Fruit fly (Drosophila melanogaster) whole organism, embryonic: Measurements from ENCODE around the gene Creld.
A peak's percentile ranks its signal among the peaks of the same experiment; 100 is the strongest.

Experiments used
- CG12769 ChIP-seq: fragments of 200-800 bp; sonication (Bioruptor generic); optimal IDR thresholded peaks from 2 replicates; lab custom pipeline; 2019; ENCODE audit warnings: missing biosample characterization, mild to moderate bottlenecking, missing genetic modification characterization, moderate library complexity
- CG13296 ChIP-seq: fragments of 200-800 bp; sonication (Bioruptor generic); optimal IDR thresholded peaks from 3 replicates; lab custom pipeline; 2018; ENCODE audit warnings: missing biosample characterization, mild to moderate bottlenecking, missing genetic modification characterization
- CG13624 ChIP-seq: fragments of 200-800 bp; sonication (Bioruptor generic); optimal IDR thresholded peaks from 2 replicates; lab custom pipeline; 2016; ENCODE audit warnings: missing biosample characterization, missing genetic modification characterization
- CG15514 ChIP-seq: fragments of 200-800 bp; sonication (Bioruptor generic); optimal IDR thresholded peaks from 3 replicates; lab custom pipeline; 2017; ENCODE audit warnings: missing biosample characterization, missing genetic modification characterization, mild to moderate bottlenecking, moderate library complexity, missing genetic modification reagents
- CG16863 ChIP-seq: fragments of 200-800 bp; sonication (Bioruptor generic); optimal IDR thresholded peaks from 3 replicates; lab custom pipeline; 2016; ENCODE audit warnings: missing biosample characterization, missing genetic modification characterization
- CG18011 ChIP-seq: fragments of 200-800 bp; sonication (Bioruptor generic); optimal IDR thresholded peaks from 2 replicates; lab custom pipeline; 2017; ENCODE audit warnings: missing biosample characterization, missing genetic modification characterization, mild to moderate bottlenecking, moderate library complexity, missing genotype
- CG18599 ChIP-seq: fragments of 200-800 bp; sonication (Bioruptor generic); optimal IDR thresholded peaks from 3 replicates; lab custom pipeline; 2017; ENCODE audit warnings: missing biosample characterization, missing genetic modification characterization, mild to moderate bottlenecking, moderate library complexity, missing genetic modification reagents
- CG2202 ChIP-seq: fragments of 200-800 bp; sonication (Bioruptor generic); optimal IDR thresholded peaks from 2 replicates; lab custom pipeline; 2018; ENCODE audit warnings: missing biosample characterization, mild to moderate bottlenecking, missing genetic modification characterization
- CG34376 ChIP-seq: fragments of 200-800 bp; sonication (Bioruptor generic); optimal IDR thresholded peaks from 2 replicates; lab custom pipeline; 2018; ENCODE audit warnings: missing biosample characterization, mild to moderate bottlenecking, missing genetic modification characterization
- CG4360 ChIP-seq: fragments of 200-800 bp; sonication (Bioruptor generic); IDR thresholded peaks from 2 replicates; pipeline ENCODE4 v1.3.6; 2022; ENCODE audit warnings: missing biosample characterization, missing genetic modification characterization
- CG5180 ChIP-seq: fragments of 200-800 bp; sonication (Bioruptor generic); optimal IDR thresholded peaks from 3 replicates; lab custom pipeline; 2017; ENCODE audit warnings: missing biosample characterization, missing genetic modification characterization, mild to moderate bottlenecking, moderate library complexity, missing genetic modification reagents
- CG8944 ChIP-seq: fragments of 200-800 bp; sonication (Bioruptor generic); optimal IDR thresholded peaks from 3 replicates; lab custom pipeline; 2016; ENCODE audit warnings: missing biosample characterization, missing genetic modification characterization
- Fer1 ChIP-seq: fragments of 200-800 bp; sonication (Bioruptor generic); optimal IDR thresholded peaks from 2 replicates; lab custom pipeline; 2017; ENCODE audit warnings: missing biosample characterization, mild to moderate bottlenecking, missing genetic modification characterization
- Gsc ChIP-seq: fragments of 200-800 bp; sonication (Bioruptor generic); IDR thresholded peaks from 2 replicates; pipeline ENCODE4 v1.3.6; 2022; ENCODE audit warnings: missing biosample characterization, missing genetic modification characterization
- Hey ChIP-seq: fragments of 200-800 bp; sonication (Bioruptor generic); optimal IDR thresholded peaks from 3 replicates; lab custom pipeline; 2018; ENCODE audit warnings: missing biosample characterization, mild to moderate bottlenecking, missing genetic modification characterization
- Hr39 ChIP-seq: fragments of >200 bp; optimal IDR thresholded peaks from 2 replicates; lab custom pipeline; 2017
- Hr51 ChIP-seq, 2 experiments: fragments of 200-800 bp; sonication (Bioruptor generic); optimal IDR thresholded peaks; 2 replicates in 1 of 2; 3 replicates in 1 of 2; lab custom pipeline; 2016 to 2018; ENCODE audit warnings: missing biosample characterization in 2 of 2, missing genetic modification characterization in 2 of 2, mild to moderate bottlenecking in 1 of 2, moderate library complexity in 1 of 2
- Jarid2 ChIP-seq: fragments of 200-800 bp; sonication (Bioruptor generic); optimal IDR thresholded peaks from 3 replicates; lab custom pipeline; 2017; ENCODE audit warnings: mild to moderate bottlenecking, missing biosample characterization, missing genetic modification reagents, missing genetic modification characterization
- Med ChIP-seq: fragments of 200-800 bp; sonication (Bioruptor generic); peaks from one replicate; lab custom pipeline; 2016; ENCODE audit warnings: missing biosample characterization, missing genetic modification characterization, mild to moderate bottlenecking, inconsistent platforms, moderate library complexity
- Nf-YC ChIP-seq: fragments of 200-800 bp; optimal IDR thresholded peaks from 3 replicates; lab custom pipeline; 2019; ENCODE audit warnings: missing biosample characterization, mild to moderate bottlenecking, missing genetic modification characterization, moderate library complexity
- Pdp1 ChIP-seq, 2 experiments: fragments of 200-800 bp; sonication (Bioruptor generic); optimal IDR thresholded peaks; 3 replicates each; lab custom pipeline; 2016; ENCODE audit warnings: missing biosample characterization in 2 of 2, missing genetic modification characterization in 2 of 2, mild to moderate bottlenecking in 1 of 2, moderate library complexity in 1 of 2
- ab ChIP-seq: fragments of 200-800 bp; sonication (Bioruptor generic); optimal IDR thresholded peaks from 2 replicates; lab custom pipeline; 2016; ENCODE audit warnings: missing biosample characterization, missing genetic modification characterization
- ase ChIP-seq: fragments of 200-800 bp; sonication (Bioruptor generic); IDR thresholded peaks from 3 replicates; pipeline ENCODE4 v1.3.6; 2022; ENCODE audit warnings: missing biosample characterization, missing genetic modification characterization
- ato ChIP-seq: fragments of 200-800 bp; sonication (Bioruptor generic); IDR thresholded peaks from 2 replicates; pipeline ENCODE4 v1.3.6; 2022; ENCODE audit warnings: missing biosample characterization, missing genetic modification characterization; ENCODE audit not compliant: partially characterized antibody
- cas ChIP-seq: fragments of 200-800 bp; sonication (Bioruptor generic); IDR thresholded peaks from 2 replicates; pipeline ENCODE4 v1.3.6; 2022; ENCODE audit warnings: missing biosample characterization, missing genetic modification characterization
- caup ChIP-seq: fragments of 200-800 bp; sonication (Bioruptor generic); optimal IDR thresholded peaks from 3 replicates; lab custom pipeline; 2017; ENCODE audit warnings: missing biosample characterization, mild to moderate bottlenecking, missing genetic modification characterization, moderate library complexity; ENCODE audit not compliant: severe bottlenecking
- chinmo ChIP-seq: fragments of 200-800 bp; sonication (Bioruptor generic); IDR thresholded peaks from 4 replicates; pipeline ENCODE4 v1.3.6; 2022; ENCODE audit warnings: missing biosample characterization, missing genetic modification characterization; ENCODE audit not compliant: partially characterized antibody
- corto ChIP-seq: fragments of 200-800 bp; sonication (Bioruptor generic); optimal IDR thresholded peaks from 2 replicates; lab custom pipeline; 2016; ENCODE audit warnings: missing biosample characterization, mild to moderate bottlenecking, missing genetic modification characterization, moderate library complexity
- cwo ChIP-seq: fragments of 200-800 bp; sonication (Bioruptor generic); optimal IDR thresholded peaks from 3 replicates; lab custom pipeline; 2017; ENCODE audit warnings: missing biosample characterization, missing genetic modification characterization, mild to moderate bottlenecking, moderate library complexity, missing genetic modification reagents
- da ChIP-seq: fragments of 200-800 bp; sonication (Bioruptor generic); optimal IDR thresholded peaks from 2 replicates; lab custom pipeline; 2016; ENCODE audit warnings: missing biosample characterization, missing genetic modification characterization
- dimm ChIP-seq: fragments of 200-800 bp; sonication (Bioruptor generic); IDR thresholded peaks from 2 replicates; pipeline ENCODE4 v1.3.6; 2022; ENCODE audit warnings: missing biosample characterization, missing genetic modification characterization
- dysf ChIP-seq: fragments of 200-800 bp; sonication (Bioruptor generic); IDR thresholded peaks from 3 replicates; pipeline ENCODE4 v1.3.6; 2022; ENCODE audit warnings: missing biosample characterization, missing genetic modification characterization
- exex ChIP-seq: fragments of 200-800 bp; sonication (Bioruptor generic); optimal IDR thresholded peaks from 4 replicates; lab custom pipeline; 2018; ENCODE audit warnings: missing biosample characterization, mild to moderate bottlenecking, missing genetic modification characterization, moderate library complexity
- grn ChIP-seq: fragments of 200-800 bp; sonication (Bioruptor generic); optimal IDR thresholded peaks from 3 replicates; lab custom pipeline; 2017; ENCODE audit warnings: missing biosample characterization, missing genetic modification characterization
- hth ChIP-seq: fragments of >200 bp; optimal IDR thresholded peaks from 2 replicates; lab custom pipeline; 2017; ENCODE audit warnings: inconsistent platforms
- lab ChIP-seq: fragments of 200-800 bp; sonication (Bioruptor generic); optimal IDR thresholded peaks from 3 replicates; lab custom pipeline; 2017; ENCODE audit warnings: missing biosample characterization, missing genetic modification characterization, mild to moderate bottlenecking, moderate library complexity, missing genetic modification reagents
- luna ChIP-seq: fragments of 200-800 bp; sonication (Bioruptor generic); optimal IDR thresholded peaks from 2 replicates; lab custom pipeline; 2016; ENCODE audit warnings: missing biosample characterization, missing genetic modification characterization
- odd ChIP-seq: fragments of 200-800 bp; sonication (Bioruptor generic); optimal IDR thresholded peaks from 2 replicates; lab custom pipeline; 2017; ENCODE audit warnings: missing biosample characterization, mild to moderate bottlenecking, missing genetic modification characterization
- org-1 ChIP-seq: fragments of 200-800 bp; sonication (Bioruptor generic); optimal IDR thresholded peaks from 2 replicates; lab custom pipeline; 2017; ENCODE audit warnings: missing biosample characterization, missing genetic modification characterization
- pb ChIP-seq: fragments of 200-800 bp; sonication (Bioruptor generic); optimal IDR thresholded peaks from 3 replicates; lab custom pipeline; 2016; ENCODE audit warnings: missing biosample characterization, missing genetic modification characterization
- rib ChIP-seq: fragments of 200-800 bp; sonication (Bioruptor generic); IDR thresholded peaks from 2 replicates; pipeline ENCODE4 v1.3.6; 2022; ENCODE audit warnings: missing biosample characterization, missing genetic modification characterization
- sens ChIP-seq: fragments of 200-800 bp; sonication (Bioruptor generic); peaks from one replicate; lab custom pipeline; 2016; ENCODE audit warnings: missing biosample characterization, missing genetic modification characterization
- slp2 ChIP-seq: fragments of 200-800 bp; sonication (Bioruptor generic); optimal IDR thresholded peaks from 2 replicates; lab custom pipeline; 2016; ENCODE audit warnings: missing biosample characterization, missing genetic modification characterization
- sug ChIP-seq: fragments of 200-800 bp; optimal IDR thresholded peaks from 2 replicates; lab custom pipeline; 2019; ENCODE audit warnings: missing biosample characterization, mild to moderate bottlenecking, missing genetic modification characterization, moderate library complexity
- tll ChIP-seq, 2 experiments: fragments of 200-800 bp in 1 of 2; fragments of >200 bp in 1 of 2; sonication (Bioruptor generic) in 1 of 2; optimal IDR thresholded peaks; 2 replicates each; lab custom pipeline; 2017 to 2019; ENCODE audit warnings: missing biosample characterization in 2 of 2, missing genetic modification characterization in 2 of 2, mild to moderate bottlenecking in 1 of 2, moderate library complexity in 1 of 2
- wdn ChIP-seq: fragments of 200-800 bp; sonication (Bioruptor generic); IDR thresholded peaks from 2 replicates; pipeline ENCODE4 v1.3.6; 2022; ENCODE audit warnings: missing biosample characterization, missing genetic modification characterization

Creld gene

dm6 chr2L:139610-140009 is 37.4 kb downstream of the Creld start (continued):
- TF ChIP-seq tll (GFP tag; optimal IDR thresholded peaks at IDR 0.05; lab: Kevin White, UChicago) (no peak), cwo (GFP tag; lab: Kevin White, UChicago) (peak; percentile 68), slp2 (GFP tag; lab: Kevin White, UChicago) (no peak), cas (GFP tag; lab: Robert Waterston, UW) (no peak), CG2202 (no peak), CG16863 (GFP tag; lab: Kevin White, UChicago) (no peak), chinmo (GFP tag; lab: Robert Waterston, UW) (0 out of 4 replicates have a peak, but pooled peaks have one; percentile 25), Gsc (GFP tag; lab: Robert Waterston, UW) (no peak), pb (GFP tag; lab: Kevin White, UChicago) (no peak), CG18599 (peak; percentile 8), Pdp1 (GFP tag; optimal IDR thresholded peaks at IDR 0.05; lab: Kevin White, UChicago) (peak in 1 of 2 experiments; percentile 82), CG15514 (peak; percentile 23), Fer1 (GFP tag; lab: Kevin White, UChicago) (peak; percentile 44), sens (peak; percentile 22), lab (GFP tag; lab: Kevin White, UChicago) (peak; percentile 46), wdn (no peak), CG5180 (GFP tag; lab: Kevin White, UChicago) (peak; percentile 52), ase (no peak), CG34376 (GFP tag; lab: Kevin White, UChicago) (peak; percentile 79), CG12769 (tag; lab: Kevin White, UChicago) (peak; percentile 18), Med (GFP tag; lab: Kevin White, UChicago) (peak; percentile 59), odd (no peak), CG18011 (GFP tag; lab: Kevin White, UChicago) (no peak), CG8944 (GFP tag; lab: Kevin White, UChicago) (no peak), corto (no peak), Hey (tag; lab: Kevin White, UChicago) (peak; percentile 40), grn (GFP tag; lab: Kevin White, UChicago) (peak; percentile 66), caup (GFP tag; lab: Kevin White, UChicago) (peak; percentile 24), CG13296 (peak; percentile 40)

dm6 chr2L:140849-141248 is 38.7 kb downstream of the Creld start, which contains the start of the genes CG31975 and ovm:
Gene CG31975, minus strand, starts transcription at chr2L:140992.
Gene ovm, minus strand, starts transcription at chr2L:140992.
- TF ChIP-seq CG4360: no peak
- no peak for TF ChIP-seq CG34376 (GFP tag; lab: Kevin White, UChicago)
- TF ChIP-seq da (GFP tag; lab: Kevin White, UChicago): no peak
- TF ChIP-seq Hr39 (lab: Kevin White, UChicago): no peak
- no peak for TF ChIP-seq Hr51 (GFP tag; optimal IDR thresholded peaks at IDR 0.05; lab: Kevin White, UChicago)
- no peak for TF ChIP-seq hth
- TF ChIP-seq exex (tag; lab: Kevin White, UChicago): peak; percentile 72
- TF ChIP-seq rib (GFP tag; lab: Robert Waterston, UW): no peak
- TF ChIP-seq ato: no peak
- no peak for TF ChIP-seq ab (GFP tag; lab: Kevin White, UChicago)
- TF ChIP-seq Nf-YC (tag; lab: Kevin White, UChicago): no peak
- no peak for TF ChIP-seq org-1 (GFP tag; lab: Kevin White, UChicago)
- TF ChIP-seq CG13624 (GFP tag; lab: Kevin White, UChicago): no peak
- no peak for TF ChIP-seq dysf
- TF ChIP-seq CG12769 (tag; lab: Kevin White, UChicago): no peak
- peak; percentile 83 for TF ChIP-seq cwo (GFP tag; lab: Kevin White, UChicago)
- no peak for TF ChIP-seq CG15514
- no peak for TF ChIP-seq Jarid2 (GFP tag; lab: Kevin White, UChicago)
- TF ChIP-seq dimm (GFP tag; lab: Robert Waterston, UW): no peak
- TF ChIP-seq luna (GFP tag; lab: Kevin White, UChicago): no peak
- TF ChIP-seq sug: peak; percentile 38
- no peak for TF ChIP-seq CG5180 (GFP tag; lab: Kevin White, UChicago)
